Worm (Caenorhabditis elegans) whole organism, L2 larva: ENCODE results near the gene C09E9.1.

Experiments used
- R02D3.7 ChIP-seq: fragments of 150-350 bp; optimal IDR thresholded peaks from 2 replicates; lab custom pipeline; 2014; ENCODE audit warnings: missing biosample characterization, missing genetic modification characterization
- Y55F3AM.14 ChIP-seq: fragments of 200-800 bp; sonication (Bioruptor generic); optimal IDR thresholded peaks from 2 replicates; lab custom pipeline; 2018; ENCODE audit warnings: mild to moderate bottlenecking, missing genetic modification characterization, missing compliant biosample characterization
- alr-1 ChIP-seq: fragments of 150-350 bp; optimal IDR thresholded peaks from 2 replicates; lab custom pipeline; 2014; ENCODE audit warnings: missing biosample characterization, missing genetic modification characterization
- ceh-16 ChIP-seq: fragments of 150-350 bp; optimal IDR thresholded peaks from 2 replicates; lab custom pipeline; 2014; ENCODE audit warnings: missing biosample characterization, missing genetic modification characterization
- elt-1 ChIP-seq: fragments of 150-350 bp; optimal IDR thresholded peaks from 2 replicates; lab custom pipeline; 2014; ENCODE audit warnings: missing biosample characterization, missing genetic modification characterization
- lin-11 ChIP-seq: fragments of 150-350 bp; sonication (generic microtip); optimal IDR thresholded peaks from 2 replicates; lab custom pipeline; 2014; ENCODE audit warnings: missing biosample characterization, missing genetic modification characterization, inconsistent platforms, mixed read lengths
- lin-13 ChIP-seq: fragments of 150-350 bp; optimal IDR thresholded peaks from 2 replicates; lab custom pipeline; 2014; ENCODE audit warnings: missing biosample characterization, missing genetic modification reagents, missing genetic modification characterization
- nhr-12 ChIP-seq: fragments of 150-350 bp; optimal IDR thresholded peaks from 2 replicates; lab custom pipeline; 2014; ENCODE audit warnings: missing biosample characterization, missing genetic modification characterization
- nhr-77 ChIP-seq: fragments of 150-350 bp; optimal IDR thresholded peaks from 2 replicates; lab custom pipeline; 2014; ENCODE audit warnings: missing biosample characterization, missing genetic modification characterization
- snpc-4 ChIP-seq: fragments of 150-350 bp; optimal IDR thresholded peaks from 2 replicates; lab custom pipeline; 2014; ENCODE audit warnings: missing biosample characterization, missing genetic modification characterization

- no peak for TF ChIP-seq lin-11
- TF ChIP-seq alr-1 (tag; lab: Kevin White, UChicago), result no peak
- TF ChIP-seq Y55F3AM.14 (GFP tag; lab: Kevin White, UChicago), result no peak
- no peak for TF ChIP-seq lin-13
- no peak for TF ChIP-seq elt-1 (tag; lab: Kevin White, UChicago)
- TF ChIP-seq R02D3.7 (tag; lab: Kevin White, UChicago), result no peak
- no peak for TF ChIP-seq nhr-12 (tag; lab: Kevin White, UChicago)
- no peak for TF ChIP-seq snpc-4
- no peak for TF ChIP-seq ceh-16 (tag; lab: Kevin White, UChicago)
- no peak for TF ChIP-seq nhr-77
These were observed 4.3 kb downstream of the C09E9.1 start for ce11 chrIV:1278945-1279344.
